Worm (Caenorhabditis elegans): Measurements from ENCODE around the gene Y54F10AM.6.

ce11 chrIII:2473554-2473953 lies 35.1 kb upstream of the Y54F10AM.6 start, which contains the start of gene smg-6:
- no peak for TF ChIP-seq skn-1 (tag; optimal IDR thresholded peaks at IDR 0.05)
- no peak for TF ChIP-seq R02D3.7 (tag; optimal IDR thresholded peaks at IDR 0.05)

Data from whole organism, L3 larva.